Worm (Caenorhabditis elegans) whole organism, L2 larva: ENCODE data around the gene flh-3.
A peak's percentile ranks its signal among the peaks of the same experiment; 100 is the strongest.

Source experiments
- C34F6.9 ChIP-seq: fragments of 150-350 bp; optimal IDR thresholded peaks from 2 replicates; lab custom pipeline; 2014; ENCODE audit warnings: missing biosample characterization, missing genetic modification characterization
- F13H6.1 ChIP-seq: sonication (generic microtip); optimal IDR thresholded peaks from 2 replicates; lab custom pipeline; 2016; ENCODE audit warnings: missing genetic modification characterization, missing compliant biosample characterization
- R02D3.7 ChIP-seq: fragments of 150-350 bp; optimal IDR thresholded peaks from 2 replicates; lab custom pipeline; 2014; ENCODE audit warnings: missing biosample characterization, missing genetic modification characterization
- Y55F3AM.14 ChIP-seq: fragments of 200-800 bp; sonication (Bioruptor generic); optimal IDR thresholded peaks from 2 replicates; lab custom pipeline; 2018; ENCODE audit warnings: mild to moderate bottlenecking, missing genetic modification characterization, missing compliant biosample characterization
- ZK546.5 ChIP-seq: sonication (generic microtip); optimal IDR thresholded peaks from 2 replicates; lab custom pipeline; 2017; ENCODE audit warnings: missing biosample characterization, missing genetic modification characterization
- alr-1 ChIP-seq: fragments of 150-350 bp; optimal IDR thresholded peaks from 2 replicates; lab custom pipeline; 2014; ENCODE audit warnings: missing biosample characterization, missing genetic modification characterization
- aly-2 ChIP-seq: fragments of 150-350 bp; optimal IDR thresholded peaks from 2 replicates; lab custom pipeline; 2014; ENCODE audit warnings: missing biosample characterization, missing genetic modification characterization
- ama-1 ChIP-seq: fragments of 150-350 bp; optimal IDR thresholded peaks from 2 replicates; lab custom pipeline; 2018; ENCODE audit warnings: inconsistent platforms
- blmp-1 ChIP-seq: sonication (generic microtip); optimal IDR thresholded peaks from 2 replicates; lab custom pipeline; 2017; ENCODE audit warnings: missing genetic modification characterization, mild to moderate bottlenecking, missing compliant biosample characterization, antibody characterized with exemption, moderate library complexity; ENCODE audit not compliant: insufficient read depth
- ceh-82 ChIP-seq: fragments of 150-350 bp; optimal IDR thresholded peaks from 2 replicates; lab custom pipeline; 2014; ENCODE audit warnings: missing biosample characterization, missing genetic modification characterization
- crh-2 ChIP-seq: sonication (generic microtip); optimal IDR thresholded peaks from 2 replicates; lab custom pipeline; 2017; ENCODE audit warnings: missing biosample characterization, missing genetic modification characterization
- egl-27 ChIP-seq: sonication (generic microtip); optimal IDR thresholded peaks from 3 replicates; lab custom pipeline; 2017; ENCODE audit warnings: missing biosample characterization, missing genetic modification reagents, missing genetic modification characterization
- elt-1 ChIP-seq: fragments of 150-350 bp; optimal IDR thresholded peaks from 2 replicates; lab custom pipeline; 2014; ENCODE audit warnings: missing biosample characterization, missing genetic modification characterization
- elt-3 ChIP-seq: sonication (generic microtip); optimal IDR thresholded peaks from 2 replicates; lab custom pipeline; 2017; ENCODE audit warnings: missing biosample characterization, missing genetic modification characterization
- fos-1 ChIP-seq: fragments of 150-350 bp; optimal IDR thresholded peaks from 2 replicates; lab custom pipeline; 2014; ENCODE audit warnings: missing biosample characterization, missing genetic modification characterization
- gmeb-1 ChIP-seq: fragments of 150-350 bp; optimal IDR thresholded peaks from 2 replicates; lab custom pipeline; 2014; ENCODE audit warnings: missing biosample characterization, missing genetic modification characterization
- lin-11 ChIP-seq: fragments of 150-350 bp; sonication (generic microtip); optimal IDR thresholded peaks from 2 replicates; lab custom pipeline; 2014; ENCODE audit warnings: missing biosample characterization, missing genetic modification characterization, inconsistent platforms, mixed read lengths
- lin-13 ChIP-seq: fragments of 150-350 bp; optimal IDR thresholded peaks from 2 replicates; lab custom pipeline; 2014; ENCODE audit warnings: missing biosample characterization, missing genetic modification reagents, missing genetic modification characterization
- lin-39 ChIP-seq: fragments of 150-350 bp; optimal IDR thresholded peaks from 2 replicates; lab custom pipeline; 2014; ENCODE audit warnings: missing biosample characterization, missing genetic modification reagents, missing genetic modification characterization
- lsy-2 ChIP-seq, 2 experiments: fragments of 150-350 bp in 1 of 2; sonication (generic microtip) in 1 of 2; optimal IDR thresholded peaks; 2 replicates each; lab custom pipeline; 2014 to 2017; ENCODE audit warnings: missing biosample characterization in 2 of 2, missing genetic modification characterization in 2 of 2
- mab-5 ChIP-seq: fragments of 150-350 bp; optimal IDR thresholded peaks from 2 replicates; lab custom pipeline; 2014; ENCODE audit warnings: missing biosample characterization, missing genetic modification characterization
- mbf-1 ChIP-seq: sonication (generic microtip); optimal IDR thresholded peaks from 2 replicates; lab custom pipeline; 2017; ENCODE audit warnings: missing biosample characterization, missing genetic modification characterization
- mdl-1 ChIP-seq, 2 experiments: fragments of 150-350 bp in 1 of 2; sonication (generic microtip) in 1 of 2; optimal IDR thresholded peaks; 2 replicates each; lab custom pipeline; 2017; ENCODE audit warnings: missing biosample characterization in 2 of 2, missing genetic modification characterization in 2 of 2
- nhr-10 ChIP-seq: sonication (generic microtip); optimal IDR thresholded peaks from 2 replicates; lab custom pipeline; 2017; ENCODE audit warnings: missing biosample characterization, missing genetic modification characterization
- nhr-21 ChIP-seq: fragments of 150-350 bp; optimal IDR thresholded peaks from 2 replicates; lab custom pipeline; 2014; ENCODE audit warnings: missing biosample characterization, missing genetic modification characterization
- nhr-23 ChIP-seq: fragments of 150-350 bp; optimal IDR thresholded peaks from 2 replicates; lab custom pipeline; 2014; ENCODE audit warnings: missing biosample characterization, missing genetic modification reagents, missing genetic modification characterization
- nhr-237 ChIP-seq: fragments of 150-350 bp; optimal IDR thresholded peaks from 2 replicates; lab custom pipeline; 2014; ENCODE audit warnings: missing biosample characterization, missing genetic modification characterization
- nhr-25 ChIP-seq: fragments of 150-350 bp; sonication (generic microtip); optimal IDR thresholded peaks from 3 replicates; lab custom pipeline; 2014; ENCODE audit warnings: missing biosample characterization, missing genetic modification characterization
- nhr-6 ChIP-seq: fragments of 150-350 bp; optimal IDR thresholded peaks from 2 replicates; lab custom pipeline; 2014; ENCODE audit warnings: missing biosample characterization, missing genetic modification characterization
- skn-1 ChIP-seq: sonication (generic microtip); optimal IDR thresholded peaks from 2 replicates; lab custom pipeline; 2017; ENCODE audit warnings: missing biosample characterization, missing genetic modification characterization
- sma-3 ChIP-seq: sonication (generic microtip); optimal IDR thresholded peaks from 2 replicates; lab custom pipeline; 2016; ENCODE audit warnings: missing genetic modification reagents, missing genetic modification characterization, missing compliant biosample characterization
- sma-9 ChIP-seq, 2 experiments: fragments of 150-350 bp in 1 of 2; sonication (generic microtip) in 1 of 2; optimal IDR thresholded peaks; 2 replicates each; lab custom pipeline; 2014 to 2016; ENCODE audit warnings: missing genetic modification characterization in 2 of 2, mild to moderate bottlenecking in 1 of 2, missing biosample characterization in 1 of 2, missing compliant biosample characterization in 1 of 2, missing genetic modification reagents in 1 of 2, moderate library complexity in 1 of 2
- snpc-4 ChIP-seq: fragments of 150-350 bp; optimal IDR thresholded peaks from 2 replicates; lab custom pipeline; 2014; ENCODE audit warnings: missing biosample characterization, missing genetic modification characterization
- unc-39 ChIP-seq: fragments of 150-350 bp; optimal IDR thresholded peaks from 2 replicates; lab custom pipeline; 2014; ENCODE audit warnings: missing biosample characterization, missing genetic modification characterization
- unc-55 ChIP-seq: fragments of 150-350 bp; sonication (generic microtip); optimal IDR thresholded peaks from 3 replicates; lab custom pipeline; 2014; ENCODE audit warnings: missing biosample characterization, missing genetic modification reagents, missing genetic modification characterization
- unc-62 ChIP-seq: fragments of 150-350 bp; optimal IDR thresholded peaks from 2 replicates; lab custom pipeline; 2014; ENCODE audit warnings: missing biosample characterization, missing genetic modification reagents, missing genetic modification characterization
- zag-1 ChIP-seq: fragments of 150-350 bp; optimal IDR thresholded peaks from 2 replicates; lab custom pipeline; 2014; ENCODE audit warnings: missing biosample characterization, missing genetic modification characterization
- ztf-1 ChIP-seq: fragments of 200-800 bp; sonication (Bioruptor generic); conservative IDR thresholded peaks from 2 replicates; pipeline ENCODE4 v1.3.6; 2022; ENCODE audit warnings: missing genetic modification characterization, missing compliant biosample characterization
- ztf-11 ChIP-seq: sonication (generic microtip); optimal IDR thresholded peaks from 2 replicates; lab custom pipeline; 2017; ENCODE audit warnings: missing biosample characterization, missing genetic modification characterization

flh-3 gene

DNA sequence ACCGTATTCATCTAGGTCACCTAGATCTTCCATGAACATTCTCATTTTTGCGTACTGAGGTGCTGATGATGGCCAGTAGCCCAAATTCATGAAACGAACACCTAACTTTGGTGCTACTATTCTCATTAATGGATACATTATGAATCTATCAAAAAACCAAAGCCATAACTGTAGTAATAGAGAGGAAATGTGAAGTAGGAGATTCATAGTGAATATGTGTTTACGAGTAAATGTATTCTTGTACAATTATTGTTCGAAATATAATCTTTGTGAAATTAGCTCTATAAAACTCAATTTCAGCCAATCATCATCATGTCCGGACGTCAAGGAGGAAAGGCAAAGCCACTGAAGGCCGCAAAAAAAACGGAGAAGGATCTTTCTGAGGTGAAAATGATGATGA is 49.2 kb downstream of the flh-3 start, which contains the start of the genes F49C12.11 and nemt-1:
Gene F49C12.11, plus strand, starts transcription at position 301 of the 400 bp plus-strand sequence.
Gene nemt-1, minus strand, starts transcription at position 360 of the 400 bp plus-strand sequence.
- TF ChIP-seq mab-5 (tag; lab: Kevin White, UChicago) = no peak
- TF ChIP-seq nhr-6 (tag; lab: Kevin White, UChicago) = no peak
- no peak for TF ChIP-seq snpc-4 (tag; lab: Kevin White, UChicago)
- no peak for TF ChIP-seq alr-1 (tag; lab: Kevin White, UChicago)
- TF ChIP-seq nhr-237 (tag; lab: Kevin White, UChicago) = no peak
- TF ChIP-seq mdl-1 (tag; optimal IDR thresholded peaks at IDR 0.05; lab: Kevin White, UChicago) = no peak
- no peak for TF ChIP-seq ztf-11 (tag; lab: Kevin White, UChicago)
- no peak for TF ChIP-seq ztf-1 (GFP tag; lab: Robert Waterston, UW)
- no peak for TF ChIP-seq mbf-1 (tag; lab: Kevin White, UChicago)
- TF ChIP-seq nhr-21 (tag; lab: Kevin White, UChicago) = no peak
- no peak for TF ChIP-seq sma-3
- TF ChIP-seq, all 48 proteins: peak for 0

DNA sequence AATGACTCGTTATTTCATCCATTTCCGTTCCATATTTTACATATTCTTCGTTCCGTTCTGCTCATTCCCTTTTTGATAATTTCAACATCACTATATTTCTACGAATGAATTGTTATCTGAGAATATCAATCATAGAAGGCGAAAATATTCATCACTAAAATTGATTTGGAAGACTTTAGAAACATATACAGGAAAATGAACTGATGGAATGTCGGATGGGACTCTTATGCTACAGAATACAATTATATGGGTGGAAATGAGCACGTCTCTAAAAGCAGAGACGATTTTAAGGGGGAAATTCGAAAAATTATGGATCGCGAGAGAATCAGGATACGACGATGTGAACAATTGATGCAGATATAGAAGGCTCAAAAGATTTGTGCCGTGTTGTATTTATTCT is 50.1 kb downstream of the flh-3 start:
- TF ChIP-seq nhr-23 (tag; lab: Kevin White, UChicago) (no peak), F13H6.1 (tag; lab: Kevin White, UChicago) (no peak), nhr-10 (tag; lab: Kevin White, UChicago) (no peak), unc-62 (GFP tag; lab: Kevin White, UChicago) (no peak), nhr-6 (tag; lab: Kevin White, UChicago) (no peak), blmp-1 (no peak), lsy-2 (tag; optimal IDR thresholded peaks at IDR 0.05; lab: Kevin White, UChicago) (no peak), mbf-1 (tag; lab: Kevin White, UChicago) (no peak), elt-3 (tag; lab: Kevin White, UChicago) (no peak), crh-2 (tag; lab: Kevin White, UChicago) (no peak), unc-55 (GFP tag; lab: Kevin White, UChicago) (no peak), ztf-1 (GFP tag; lab: Robert Waterston, UW) (no peak), sma-9 (GFP tag; optimal IDR thresholded peaks at IDR 0.05; lab: Kevin White, UChicago) (no peak), sma-9 (tag; optimal IDR thresholded peaks at IDR 0.05; lab: Kevin White, UChicago) (no peak), ZK546.5 (tag; lab: Kevin White, UChicago) (no peak), lin-13 (GFP tag; lab: Kevin White, UChicago) (no peak), sma-3 (no peak), ama-1 (lab: Kevin White, UChicago) (no peak), nhr-237 (tag; lab: Kevin White, UChicago) (no peak), C34F6.9 (no peak), gmeb-1 (tag; lab: Kevin White, UChicago) (no peak)

DNA sequence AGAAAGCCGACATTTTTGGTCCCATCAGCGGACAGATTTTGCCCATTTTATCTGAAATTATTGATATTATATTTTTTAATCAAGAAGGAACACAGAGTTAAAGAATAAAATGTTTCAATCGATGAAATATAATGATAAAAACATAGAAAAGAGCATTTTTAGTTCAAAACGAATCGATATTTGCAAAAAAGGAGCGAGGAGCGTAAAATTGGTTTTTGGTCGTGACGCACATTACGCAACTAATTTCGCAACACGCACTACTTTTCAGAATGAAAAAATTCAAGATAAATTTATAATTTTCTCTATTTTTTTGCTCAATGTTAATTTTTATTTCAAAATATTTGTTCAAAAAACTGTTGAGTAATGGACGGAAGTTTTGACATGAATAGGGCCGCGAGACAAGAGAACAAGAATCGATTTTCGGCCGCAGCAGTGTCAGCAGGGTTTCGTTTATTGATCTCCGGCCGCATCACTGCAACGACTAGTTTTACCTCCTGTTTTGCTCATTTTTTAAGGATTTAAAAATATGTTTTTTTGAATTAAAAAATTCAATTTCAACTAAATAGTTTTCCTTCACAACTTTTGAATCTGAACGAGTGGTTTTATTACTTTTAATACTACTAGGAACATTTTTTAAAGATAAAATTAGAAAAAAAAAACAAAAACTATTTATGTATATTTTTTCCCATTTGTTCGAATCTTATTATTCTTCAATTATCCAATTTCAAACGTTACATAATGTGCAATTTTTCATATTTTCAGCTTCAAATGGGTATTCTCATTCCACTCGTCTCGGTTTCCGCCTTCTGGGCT is 51.3 kb downstream of the flh-3 start, which contains the start of the genes F49C12.12 and vha-17:
Gene F49C12.12, minus strand, starts transcription at position 51 of the 813 bp plus-strand sequence.
Gene vha-17, plus strand, starts transcription at position 763 of the 813 bp plus-strand sequence.
- TF ChIP-seq lin-39 = no peak
- no peak for TF ChIP-seq nhr-25 (tag; lab: Kevin White, UChicago)
- TF ChIP-seq nhr-237 (tag; lab: Kevin White, UChicago) = no peak
- no peak for TF ChIP-seq ztf-11 (tag; lab: Kevin White, UChicago)
- peak; percentile 67 for TF ChIP-seq fos-1
- TF ChIP-seq zag-1 (tag; lab: Kevin White, UChicago) = no peak
- TF ChIP-seq ceh-82 (tag; lab: Kevin White, UChicago) = no peak
- peak; percentile 70 for TF ChIP-seq C34F6.9
- no peak for TF ChIP-seq lin-13 (GFP tag; lab: Kevin White, UChicago)
- TF ChIP-seq unc-55 (GFP tag; lab: Kevin White, UChicago) = peak; percentile 59
- TF ChIP-seq lsy-2 (tag; optimal IDR thresholded peaks at IDR 0.05; lab: Kevin White, UChicago) = peak in 1 of 2 experiments; percentile 56
- no peak for TF ChIP-seq egl-27
- TF ChIP-seq sma-3 = no peak
- no peak for TF ChIP-seq lin-11
- TF ChIP-seq aly-2 (tag; lab: Kevin White, UChicago) = no peak
- TF ChIP-seq R02D3.7 = no peak
- peak; percentile 17 for TF ChIP-seq crh-2 (tag; lab: Kevin White, UChicago)
- TF ChIP-seq nhr-10 (tag; lab: Kevin White, UChicago) = no peak
- TF ChIP-seq sma-9 (GFP tag; optimal IDR thresholded peaks at IDR 0.05; lab: Kevin White, UChicago) = no peak
- TF ChIP-seq sma-9 (tag; optimal IDR thresholded peaks at IDR 0.05; lab: Kevin White, UChicago) = no peak
- TF ChIP-seq ztf-1 (GFP tag; lab: Robert Waterston, UW) = no peak
- TF ChIP-seq snpc-4 (tag; lab: Kevin White, UChicago) = no peak
- TF ChIP-seq Y55F3AM.14 = no peak
- TF ChIP-seq skn-1 (tag; lab: Kevin White, UChicago) = no peak
- no peak for TF ChIP-seq nhr-6 (tag; lab: Kevin White, UChicago)
- peak; percentile 7 for TF ChIP-seq gmeb-1 (tag; lab: Kevin White, UChicago)
- TF ChIP-seq unc-39 = no peak
- no peak for TF ChIP-seq unc-62 (GFP tag; lab: Kevin White, UChicago)
- TF ChIP-seq elt-1 (tag; lab: Kevin White, UChicago) = no peak
- no peak for TF ChIP-seq ZK546.5 (tag; lab: Kevin White, UChicago)
- no peak for TF ChIP-seq elt-3 (tag; lab: Kevin White, UChicago)
